Fruit fly (Drosophila melanogaster): ENCODE data around the gene CG31715.

Gene CG31715

dm6 chr2L:10375464-10376236 lies 34.2 kb downstream of the CG31715 start, which contains the start of the genes CG33303 and dpr19 (continued):
- TF ChIP-seq CG14860 (GFP tag; IDR thresholded peaks at IDR 0.05; ENCODE audit: partially characterized antibody) (no peak), scrt (GFP tag; optimal IDR thresholded peaks at IDR 0.05) (peak; percentile 59), pzg (GFP tag; optimal IDR thresholded peaks at IDR 0.05) (peak; percentile 59), CG17912 (GFP tag; optimal IDR thresholded peaks at IDR 0.05) (peak; percentile 29), Ptx1 (GFP tag; IDR thresholded peaks at IDR 0.05) (peak; percentile 65), lmd (GFP tag; IDR thresholded peaks at IDR 0.05) (peak; percentile 52; the same call in 1 of the 2 replicates), CG13894 (tag; optimal IDR thresholded peaks at IDR 0.05) (peak; percentile 72), CG30431 (GFP tag; optimal IDR thresholded peaks at IDR 0.05) (no peak), phol (tag; optimal IDR thresholded peaks at IDR 0.05) (peak; percentile 90), rib (GFP tag; IDR thresholded peaks at IDR 0.05) (no peak), CG3281 (GFP tag; optimal IDR thresholded peaks at IDR 0.05) (peak; percentile 70), CG7786 (GFP tag; optimal IDR thresholded peaks at IDR 0.05) (no peak), CG10543 (GFP tag; optimal IDR thresholded peaks at IDR 0.05) (no peak), CG8089 (GFP tag; optimal IDR thresholded peaks at IDR 0.05) (no peak), CG17829 (tag; optimal IDR thresholded peaks at IDR 0.05) (peak; percentile 90), CG1024 (GFP tag; IDR thresholded peaks at IDR 0.05) (0 out of 2 replicates have a peak, but pooled peaks have one; percentile 35), tna (GFP tag; IDR thresholded peaks at IDR 0.05; ENCODE audit: partially characterized antibody) (no peak), Med (GFP tag) (peak; percentile 68), CG31388 (GFP tag; optimal IDR thresholded peaks at IDR 0.05) (no peak), Lhr (GFP tag; optimal IDR thresholded peaks at IDR 0.05) (peak; percentile 55), trh (GFP tag; optimal IDR thresholded peaks at IDR 0.05) (peak; percentile 19), eyg (GFP tag; optimal IDR thresholded peaks at IDR 0.05) (no peak), PHDP (tag; optimal IDR thresholded peaks at IDR 0.05) (peak; percentile 90), CG10462 (GFP tag; optimal IDR thresholded peaks at IDR 0.05) (peak; percentile 20), cg (GFP tag; optimal IDR thresholded peaks at IDR 0.05) (no peak), nom (GFP tag; optimal IDR thresholded peaks at IDR 0.05) (peak; percentile 32), Antp (GFP tag; optimal IDR thresholded peaks at IDR 0.05) (no peak), Atf3 (GFP tag; optimal IDR thresholded peaks at IDR 0.05) (no peak), slp2 (GFP tag; optimal IDR thresholded peaks at IDR 0.05) (no peak), Sox102F (GFP tag; optimal IDR thresholded peaks at IDR 0.05) (no peak), CG7745 (tag; optimal IDR thresholded peaks at IDR 0.05) (peak; percentile 3), CG18476 (GFP tag; optimal IDR thresholded peaks at IDR 0.05) (no peak), mld (GFP tag; IDR thresholded peaks at IDR 0.05; ENCODE audit: partially characterized antibody) (no peak), CG15514 (GFP tag; optimal IDR thresholded peaks at IDR 0.05) (peak; percentile 69), CG4820 (GFP tag; optimal IDR thresholded peaks at IDR 0.05) (peak; percentile 41), CG15011 (GFP tag; optimal IDR thresholded peaks at IDR 0.05) (peak; percentile 49), pita (GFP tag; optimal IDR thresholded peaks at IDR 0.05) (no peak), CG2120 (GFP tag; optimal IDR thresholded peaks at IDR 0.05) (peak; percentile 27), Deaf1 (tag; optimal IDR thresholded peaks at IDR 0.05) (no peak), tll (GFP tag; optimal IDR thresholded peaks at IDR 0.05) (no peak), ham (GFP tag; IDR thresholded peaks at IDR 0.05) (no peak), CG12219 (GFP tag; optimal IDR thresholded peaks at IDR 0.05) (no peak), CG7372 (GFP tag; IDR thresholded peaks at IDR 0.05) (peak; percentile 53), fd3F (GFP tag; optimal IDR thresholded peaks at IDR 0.05) (peak; percentile 58), sna (GFP tag; IDR thresholded peaks at IDR 0.05; ENCODE audit: partially characterized antibody) (no peak), CkIIα-i1 (GFP tag; IDR thresholded peaks at IDR 0.05) (no peak), dm (GFP tag; optimal IDR thresholded peaks at IDR 0.05) (no peak), Ets97D (GFP tag; optimal IDR thresholded peaks at IDR 0.05) (no peak), CG34422 (GFP tag; IDR thresholded peaks at IDR 0.05) (peak; percentile 87; the same call in 2 of the 3 replicates)
